Worm (Caenorhabditis elegans): ENCODE data around the gene Y43E12A.2.

DNA sequence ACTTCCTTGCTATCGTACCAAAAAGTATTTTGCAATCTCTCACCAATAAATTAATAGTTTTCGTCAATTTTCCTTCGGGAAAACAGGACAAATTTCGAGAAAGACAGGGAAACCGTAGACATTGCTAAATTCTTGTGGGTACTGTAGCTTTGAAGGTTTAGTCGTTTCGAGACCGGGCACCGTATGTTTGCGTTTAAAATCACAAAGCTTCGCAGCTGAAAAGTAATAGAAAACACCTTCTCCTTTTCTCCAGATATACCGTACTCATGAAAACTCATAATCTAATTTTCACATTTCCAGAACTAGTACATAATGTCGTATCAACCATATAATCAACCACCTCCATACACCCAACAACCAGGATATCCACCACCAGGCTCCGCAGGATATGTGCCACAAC is 27.1 kb downstream of the Y43E12A.2 start, which contains the start of gene F13H10.6:
- no peak for TF ChIP-seq ceh-82 (tag; optimal IDR thresholded peaks at IDR 0.05)
- TF ChIP-seq ztf-11 (tag; optimal IDR thresholded peaks at IDR 0.05) = no peak
- TF ChIP-seq snpc-4 (tag; optimal IDR thresholded peaks at IDR 0.05) = no peak
- TF ChIP-seq nhr-237 (tag; optimal IDR thresholded peaks at IDR 0.05) = no peak
- TF ChIP-seq ama-1 (optimal IDR thresholded peaks at IDR 0.05) = no peak
- TF ChIP-seq mxl-2 (GFP tag; conservative IDR thresholded peaks at IDR 0.05) = no peak
- no peak for TF ChIP-seq nhr-77 (tag; optimal IDR thresholded peaks at IDR 0.05)
- TF ChIP-seq lin-13 (GFP tag; optimal IDR thresholded peaks at IDR 0.05) = no peak
- no peak for TF ChIP-seq nhr-28 (tag; optimal IDR thresholded peaks at IDR 0.05)
- TF ChIP-seq lin-39 (tag; optimal IDR thresholded peaks at IDR 0.05) = no peak
- TF ChIP-seq attf-4 (tag; optimal IDR thresholded peaks at IDR 0.05) = no peak
- TF ChIP-seq fos-1 (tag; optimal IDR thresholded peaks at IDR 0.05) = no peak

Measured in whole organism, L4 larva.